Fruit fly (Drosophila melanogaster) whole organism, embryonic: ENCODE results near the gene ss.
A peak's percentile ranks its signal among the peaks of the same experiment; 100 is the strongest.

Experiments used
- Antp ChIP-seq: fragments of 200-800 bp; sonication (Bioruptor generic); optimal IDR thresholded peaks from 3 replicates; lab custom pipeline; 2016; ENCODE audit warnings: missing biosample characterization, missing genetic modification characterization
- Awh ChIP-seq: fragments of 200-800 bp; sonication (Bioruptor generic); IDR thresholded peaks from 2 replicates; pipeline ENCODE4, ENCODE4 v1.3.6; 2022; ENCODE audit warnings: missing biosample characterization, missing genetic modification characterization
- B-H1 ChIP-seq: fragments of 200-800 bp; sonication (Bioruptor generic); IDR thresholded peaks from 3 replicates; pipeline ENCODE4 v1.3.6; 2022; ENCODE audit warnings: missing biosample characterization, missing genetic modification characterization
- CG10979 ChIP-seq: fragments of 200-800 bp; sonication (Bioruptor generic); optimal IDR thresholded peaks from 2 replicates; lab custom pipeline; 2018; ENCODE audit warnings: missing biosample characterization, mild to moderate bottlenecking, missing genetic modification characterization, moderate library complexity
- CG13424 ChIP-seq: fragments of 200-800 bp; sonication (Bioruptor generic); optimal IDR thresholded peaks from 2 replicates; lab custom pipeline; 2019; ENCODE audit warnings: missing biosample characterization, mild to moderate bottlenecking, missing genetic modification characterization, moderate library complexity
- CG13894 ChIP-seq: fragments of 200-800 bp; sonication (Bioruptor generic); optimal IDR thresholded peaks from 3 replicates; lab custom pipeline; 2018; ENCODE audit warnings: missing biosample characterization, mild to moderate bottlenecking, missing genetic modification characterization, moderate library complexity
- CG14965 ChIP-seq: fragments of 200-800 bp; sonication (Bioruptor generic); optimal IDR thresholded peaks from 2 replicates; lab custom pipeline; 2016; ENCODE audit warnings: missing biosample characterization, missing genetic modification characterization, borderline replicate concordance
- CG15479 ChIP-seq: fragments of 200-800 bp; sonication (Bioruptor generic); optimal IDR thresholded peaks from 3 replicates; lab custom pipeline; 2019; ENCODE audit warnings: missing biosample characterization, mild to moderate bottlenecking, missing genetic modification characterization, moderate library complexity
- CG1603 ChIP-seq: fragments of 200-800 bp; sonication (Bioruptor generic); optimal IDR thresholded peaks from 2 replicates; lab custom pipeline; 2019; ENCODE audit warnings: missing biosample characterization, mild to moderate bottlenecking, missing genetic modification characterization, moderate library complexity
- CG17328 ChIP-seq: fragments of 200-800 bp; sonication (Bioruptor generic); IDR thresholded peaks from 2 replicates; pipeline ENCODE4 v1.3.6; 2022; ENCODE audit warnings: missing biosample characterization, missing genetic modification characterization
- CG1832 ChIP-seq: fragments of 200-800 bp; sonication (Bioruptor generic); optimal IDR thresholded peaks from 2 replicates; lab custom pipeline; 2017; ENCODE audit warnings: missing biosample characterization, mild to moderate bottlenecking, missing genetic modification characterization, inconsistent platforms
- CG31388 ChIP-seq: fragments of 200-800 bp; sonication (Bioruptor generic); optimal IDR thresholded peaks from 2 replicates; lab custom pipeline; 2016; ENCODE audit warnings: missing biosample characterization, missing genetic modification characterization
- CG7745 ChIP-seq: fragments of 200-800 bp; sonication (Bioruptor generic); optimal IDR thresholded peaks from 2 replicates; lab custom pipeline; 2018; ENCODE audit warnings: missing biosample characterization, mild to moderate bottlenecking, missing genetic modification characterization, moderate library complexity
- CG7987 ChIP-seq: fragments of 200-800 bp; sonication (Bioruptor generic); optimal IDR thresholded peaks from 2 replicates; lab custom pipeline; 2018; ENCODE audit warnings: missing biosample characterization, mild to moderate bottlenecking, missing genetic modification characterization, moderate library complexity
- CG8089 ChIP-seq: fragments of 200-800 bp; sonication (Bioruptor generic); optimal IDR thresholded peaks from 3 replicates; lab custom pipeline; 2016; ENCODE audit warnings: missing biosample characterization, missing genetic modification characterization
- CG8281 ChIP-seq: fragments of 200-800 bp; sonication (Bioruptor generic); optimal IDR thresholded peaks from 2 replicates; lab custom pipeline; 2018; ENCODE audit warnings: missing biosample characterization, mild to moderate bottlenecking, missing genetic modification characterization, moderate library complexity
- Chrac-16 ChIP-seq: fragments of 200-800 bp; sonication (Bioruptor generic); optimal IDR thresholded peaks from 3 replicates; lab custom pipeline; 2016; ENCODE audit warnings: missing biosample characterization, missing genetic modification characterization
- D19A ChIP-seq: fragments of 200-800 bp; optimal IDR thresholded peaks from 3 replicates; lab custom pipeline; 2019; ENCODE audit warnings: missing biosample characterization, mild to moderate bottlenecking, missing genetic modification characterization, moderate library complexity
- Dfd ChIP-seq, 2 experiments: fragments of >200 bp; optimal IDR thresholded peaks; 2 replicates each; lab custom pipeline; 2017; ENCODE audit warnings: missing biosample characterization in 2 of 2, missing genetic modification characterization in 2 of 2
- Doc3 ChIP-seq: fragments of 200-800 bp; sonication (Bioruptor generic); IDR thresholded peaks from 3 replicates; pipeline ENCODE4 v1.3.6; 2022; ENCODE audit warnings: missing biosample characterization, missing genetic modification characterization; ENCODE audit not compliant: partially characterized antibody
- Elba2 ChIP-seq: fragments of 200-800 bp; sonication (Bioruptor generic); optimal IDR thresholded peaks from 3 replicates; lab custom pipeline; 2016; ENCODE audit warnings: missing biosample characterization, missing genetic modification characterization
- H2.0 ChIP-seq: fragments of 200-800 bp; sonication (Bioruptor generic); IDR thresholded peaks from 2 replicates; pipeline ENCODE4 v1.3.6; 2022; ENCODE audit warnings: missing biosample characterization, missing genetic modification characterization
- HLH54F ChIP-seq: fragments of 200-800 bp; sonication (Bioruptor generic); optimal IDR thresholded peaks from 3 replicates; lab custom pipeline; 2016; ENCODE audit warnings: missing biosample characterization, missing genetic modification characterization
- Max ChIP-seq: fragments of 200-800 bp; sonication (Bioruptor generic); optimal IDR thresholded peaks from 2 replicates; lab custom pipeline; 2016; ENCODE audit warnings: missing biosample characterization, mild to moderate bottlenecking, missing genetic modification characterization
- Mes4 ChIP-seq: fragments of 200-800 bp; sonication (Bioruptor generic); optimal IDR thresholded peaks from 2 replicates; lab custom pipeline; 2016; ENCODE audit warnings: missing biosample characterization, missing genetic modification characterization
- Myb ChIP-seq: fragments of 200-800 bp; sonication (Bioruptor generic); optimal IDR thresholded peaks from 2 replicates; lab custom pipeline; 2016; ENCODE audit warnings: missing biosample characterization, missing genetic modification characterization
- NFAT ChIP-seq: fragments of 200-800 bp; sonication (Bioruptor generic); IDR thresholded peaks from 2 replicates; pipeline ENCODE4 v1.3.6; 2022; ENCODE audit warnings: missing biosample characterization, missing genetic modification characterization
- Nf-YC ChIP-seq: fragments of 200-800 bp; optimal IDR thresholded peaks from 3 replicates; lab custom pipeline; 2019; ENCODE audit warnings: missing biosample characterization, mild to moderate bottlenecking, missing genetic modification characterization, moderate library complexity
- Oli ChIP-seq: fragments of 200-800 bp; sonication (Bioruptor generic); optimal IDR thresholded peaks from 2 replicates; lab custom pipeline; 2018; ENCODE audit warnings: missing biosample characterization, mild to moderate bottlenecking, missing genetic modification characterization, moderate library complexity
- Opbp ChIP-seq: fragments of 200-800 bp; sonication (Bioruptor generic); IDR thresholded peaks from 3 replicates; pipeline ENCODE4 v1.3.6; 2022; ENCODE audit warnings: missing biosample characterization, missing genetic modification characterization; ENCODE audit not compliant: partially characterized antibody
- Optix ChIP-seq: fragments of 200-800 bp; sonication (Bioruptor generic); IDR thresholded peaks from 3 replicates; pipeline ENCODE4 v1.3.6; 2022; ENCODE audit warnings: missing biosample characterization, missing genetic modification characterization
- Rx ChIP-seq: fragments of 200-800 bp; sonication (Bioruptor generic); IDR thresholded peaks from 2 replicates; pipeline ENCODE4 v1.3.6; 2022; ENCODE audit warnings: missing biosample characterization, missing genetic modification characterization
- Vsx1 ChIP-seq: fragments of 200-800 bp; sonication (Bioruptor generic); optimal IDR thresholded peaks from 2 replicates; lab custom pipeline; 2017; ENCODE audit warnings: missing biosample characterization, mild to moderate bottlenecking, missing genetic modification characterization, missing genetic modification reagents
- al ChIP-seq: fragments of 200-800 bp; sonication (Bioruptor generic); IDR thresholded peaks from 2 replicates; pipeline ENCODE4 v1.3.6; 2022; ENCODE audit warnings: missing biosample characterization, missing genetic modification characterization
- ash1 ChIP-seq: fragments of 200-800 bp; sonication (Bioruptor generic); optimal IDR thresholded peaks from 2 replicates; lab custom pipeline; 2018; ENCODE audit warnings: missing biosample characterization, mild to moderate bottlenecking, missing genetic modification characterization
- bbx ChIP-seq: fragments of 200-800 bp; sonication (Bioruptor generic); IDR thresholded peaks from 2 replicates; pipeline ENCODE4 v1.3.6; 2022; ENCODE audit warnings: missing biosample characterization, missing genetic modification characterization; ENCODE audit not compliant: partially characterized antibody
- btn ChIP-seq: fragments of 200-800 bp; sonication (Bioruptor generic); optimal IDR thresholded peaks from 2 replicates; lab custom pipeline; 2016; ENCODE audit warnings: missing biosample characterization, missing genetic modification characterization
- crp ChIP-seq, 2 experiments: fragments of 200-800 bp; sonication (Bioruptor generic); optimal IDR thresholded peaks; 2 replicates in 1 of 2; 3 replicates in 1 of 2; lab custom pipeline; 2017; ENCODE audit warnings: missing biosample characterization in 2 of 2, missing genetic modification characterization in 2 of 2, mild to moderate bottlenecking in 1 of 2, moderate library complexity in 1 of 2
- ken ChIP-seq: fragments of 200-800 bp; sonication (Bioruptor generic); IDR thresholded peaks from 3 replicates; pipeline ENCODE4 v1.3.6; 2022; ENCODE audit warnings: missing biosample characterization, missing genetic modification characterization
- odd ChIP-seq: fragments of 200-800 bp; sonication (Bioruptor generic); optimal IDR thresholded peaks from 2 replicates; lab custom pipeline; 2017; ENCODE audit warnings: missing biosample characterization, mild to moderate bottlenecking, missing genetic modification characterization
- p53 ChIP-seq: fragments of 200-800 bp; sonication (Bioruptor generic); optimal IDR thresholded peaks from 2 replicates; lab custom pipeline; 2016; ENCODE audit warnings: missing biosample characterization, missing genetic modification characterization
- pb ChIP-seq: fragments of 200-800 bp; sonication (Bioruptor generic); optimal IDR thresholded peaks from 3 replicates; lab custom pipeline; 2016; ENCODE audit warnings: missing biosample characterization, missing genetic modification characterization
- pnt ChIP-seq: fragments of 200-800 bp; sonication (Bioruptor generic); optimal IDR thresholded peaks from 3 replicates; lab custom pipeline; 2016; ENCODE audit warnings: missing biosample characterization, missing genetic modification characterization
- run ChIP-seq: fragments of 200-800 bp; sonication (Bioruptor generic); optimal IDR thresholded peaks from 3 replicates; lab custom pipeline; 2018; ENCODE audit warnings: missing biosample characterization, mild to moderate bottlenecking, missing genetic modification characterization
- schlank ChIP-seq: fragments of 200-800 bp; sonication (Bioruptor generic); optimal IDR thresholded peaks from 2 replicates; lab custom pipeline; 2018; ENCODE audit warnings: missing biosample characterization, mild to moderate bottlenecking, missing genetic modification characterization
- ssp ChIP-seq: fragments of 200-800 bp; sonication (Bioruptor generic); IDR thresholded peaks from 2 replicates; pipeline ENCODE4 v1.3.6; 2022; ENCODE audit warnings: missing biosample characterization, missing genetic modification characterization
- tio ChIP-seq: fragments of 200-800 bp; sonication (Bioruptor generic); optimal IDR thresholded peaks from 2 replicates; lab custom pipeline; 2017; ENCODE audit warnings: missing biosample characterization, missing genetic modification characterization, inconsistent platforms
- tx ChIP-seq: fragments of 200-800 bp; sonication (Bioruptor generic); optimal IDR thresholded peaks from 2 replicates; lab custom pipeline; 2016; ENCODE audit warnings: missing biosample characterization, missing genetic modification characterization
- unpg ChIP-seq: fragments of 200-800 bp; sonication (Bioruptor generic); optimal IDR thresholded peaks from 3 replicates; lab custom pipeline; 2018; ENCODE audit warnings: missing biosample characterization, mild to moderate bottlenecking, missing genetic modification characterization, moderate library complexity
- z ChIP-seq: fragments of 200-800 bp; sonication (Bioruptor generic); IDR thresholded peaks from 3 replicates; pipeline ENCODE4 v1.3.6; 2022; ENCODE audit warnings: missing biosample characterization, missing genetic modification characterization
- zfh1 ChIP-seq: fragments of 200-800 bp; sonication (Bioruptor generic); IDR thresholded peaks from 3 replicates; pipeline ENCODE4 v1.3.6; 2022; ENCODE audit warnings: missing biosample characterization, missing genetic modification characterization

The ss gene

dm6 chr3R:16442937-16443336 lies 39.4 kb upstream of the ss start, which contains the start of the genes Ttc1 and CG14882 (continued):
- TF ChIP-seq Vsx1 (GFP tag; lab: Kevin White, UChicago) (no peak), HLH54F (GFP tag; lab: Kevin White, UChicago) (peak; percentile 87), crp (GFP tag; optimal IDR thresholded peaks at IDR 0.05; lab: Kevin White, UChicago) (peak in 1 of 2 experiments; percentile 57), Dfd (GFP tag; optimal IDR thresholded peaks at IDR 0.05; lab: Kevin White, UChicago) (no peak), Nf-YC (tag; lab: Kevin White, UChicago) (peak; percentile 50), ssp (GFP tag; lab: Robert Waterston, UW) (peak; percentile 74), odd (no peak), D19A (tag; lab: Kevin White, UChicago) (no peak), Antp (peak; percentile 79), Max (GFP tag; lab: Kevin White, UChicago) (peak; percentile 77), CG14965 (GFP tag; lab: Kevin White, UChicago) (peak; percentile 2), tx (GFP tag; lab: Kevin White, UChicago) (peak; percentile 86), CG1832 (no peak), CG7745 (tag; lab: Kevin White, UChicago) (no peak), CG1603 (peak; percentile 70), unpg (GFP tag; lab: Kevin White, UChicago) (peak; percentile 86), zfh1 (GFP tag; lab: Robert Waterston, UW) (peak; percentile 91), Elba2 (GFP tag; lab: Kevin White, UChicago) (peak; percentile 42), Oli (tag; lab: Kevin White, UChicago) (peak; percentile 76), Opbp (GFP tag; lab: Robert Waterston, UW) (peak; percentile 42; the same call in 1 of the 3 replicates), CG8281 (tag; lab: Kevin White, UChicago) (no peak), Doc3 (GFP tag; lab: Robert Waterston, UW) (0 out of 3 replicates have a peak, but pooled peaks have one; percentile 24), pnt (peak; percentile 73), run (tag; lab: Kevin White, UChicago) (peak; percentile 7), Awh (GFP tag; lab: Robert Waterston, UW) (peak; percentile 79), CG8089 (GFP tag; lab: Kevin White, UChicago) (peak; percentile 76), H2.0 (GFP tag; lab: Robert Waterston, UW) (peak; percentile 92), CG15479 (GFP tag; lab: Kevin White, UChicago) (no peak), CG7987 (GFP tag; lab: Kevin White, UChicago) (peak; percentile 24), CG13424 (tag; lab: Kevin White, UChicago) (peak; percentile 84), Chrac-16 (GFP tag; lab: Kevin White, UChicago) (peak; percentile 84), NFAT (GFP tag; lab: Robert Waterston, UW) (peak; percentile 82), ash1 (GFP tag; lab: Kevin White, UChicago) (no peak), al (GFP tag; lab: Robert Waterston, UW) (peak; percentile 59), Mes4 (GFP tag; lab: Kevin White, UChicago) (peak; percentile 77), tio (GFP tag; lab: Kevin White, UChicago) (no peak), ken (peak; percentile 95), CG13894 (tag; lab: Kevin White, UChicago) (no peak), B-H1 (GFP tag; lab: Robert Waterston, UW) (peak; percentile 73), CG31388 (GFP tag; lab: Kevin White, UChicago) (no peak), Myb (GFP tag; lab: Kevin White, UChicago) (peak; percentile 73), CG10979 (peak; percentile 74), CG17328 (peak; percentile 94), Rx (GFP tag; lab: Robert Waterston, UW) (peak; percentile 72), btn (GFP tag; lab: Kevin White, UChicago) (peak; percentile 44), pb (no peak), Optix (GFP tag; lab: Robert Waterston, UW) (peak; percentile 69), bbx (GFP tag; lab: Robert Waterston, UW) (peak; percentile 74), schlank (peak; percentile 24), z (no peak), p53 (GFP tag; lab: Kevin White, UChicago) (peak; percentile 54)
